Fruit fly (Drosophila melanogaster) whole organism, prepupa: Measurements from ENCODE around the gene CG7896.
A peak's percentile ranks its signal among the peaks of the same experiment; 100 is the strongest.

Experiments used
- Blimp-1 ChIP-seq: fragments of 200-800 bp; sonication (Bioruptor generic); optimal IDR thresholded peaks from 3 replicates; lab custom pipeline; 2017; ENCODE audit warnings: missing biosample characterization, missing genetic modification characterization, mild to moderate bottlenecking, moderate library complexity, missing genetic modification reagents
- CG10631 ChIP-seq: fragments of 200-800 bp; sonication (Bioruptor generic); optimal IDR thresholded peaks from 2 replicates; lab custom pipeline; 2016; ENCODE audit warnings: missing biosample characterization, missing genetic modification characterization
- CG10669 ChIP-seq: fragments of 200-800 bp; sonication (Bioruptor generic); optimal IDR thresholded peaks from 3 replicates; lab custom pipeline; 2018; ENCODE audit warnings: missing biosample characterization, mild to moderate bottlenecking, missing genetic modification characterization, moderate library complexity
- CG11762 ChIP-seq: fragments of 200-800 bp; sonication (Bioruptor generic); optimal IDR thresholded peaks from 3 replicates; lab custom pipeline; 2016; ENCODE audit warnings: missing biosample characterization, missing genetic modification characterization; ENCODE audit not compliant: insufficient read depth
- CG11902 ChIP-seq: fragments of 200-800 bp; sonication (Bioruptor generic); optimal IDR thresholded peaks from 3 replicates; lab custom pipeline; 2016; ENCODE audit warnings: missing biosample characterization, missing genetic modification characterization
- CG1621 ChIP-seq: fragments of 200-800 bp; sonication (Bioruptor generic); optimal IDR thresholded peaks from 3 replicates; lab custom pipeline; 2018; ENCODE audit warnings: missing biosample characterization, mild to moderate bottlenecking, missing genetic modification characterization
- CG16779 ChIP-seq: fragments of 200-800 bp; sonication (Bioruptor generic); optimal IDR thresholded peaks from 3 replicates; lab custom pipeline; 2017; ENCODE audit warnings: missing biosample characterization, mild to moderate bottlenecking, missing genetic modification characterization
- CG31627 ChIP-seq: fragments of 200-800 bp; sonication (Bioruptor generic); optimal IDR thresholded peaks from 3 replicates; lab custom pipeline; 2016; ENCODE audit warnings: missing biosample characterization, missing genetic modification characterization
- CG34406 ChIP-seq: fragments of 200-800 bp; sonication (Bioruptor generic); optimal IDR thresholded peaks from 3 replicates; lab custom pipeline; 2016; ENCODE audit warnings: missing biosample characterization, missing genetic modification characterization
- CG3919 ChIP-seq: fragments of 200-800 bp; sonication (Bioruptor generic); optimal IDR thresholded peaks from 3 replicates; lab custom pipeline; 2016; ENCODE audit warnings: missing biosample characterization, missing genetic modification characterization
- CG6163 ChIP-seq: fragments of 200-800 bp; sonication (Bioruptor generic); IDR thresholded peaks from 3 replicates; pipeline ENCODE4 v1.3.6; 2022; ENCODE audit warnings: missing biosample characterization, missing genetic modification characterization
- CG6276 ChIP-seq: fragments of 200-800 bp; sonication (Bioruptor generic); optimal IDR thresholded peaks from 2 replicates; lab custom pipeline; 2017; ENCODE audit warnings: missing biosample characterization, mild to moderate bottlenecking, missing genetic modification characterization
- CG6792 ChIP-seq: fragments of 200-800 bp; sonication (Bioruptor generic); optimal IDR thresholded peaks from 3 replicates; lab custom pipeline; 2016; ENCODE audit warnings: missing biosample characterization, missing genetic modification characterization
- CG6808 ChIP-seq: fragments of 200-800 bp; sonication (Bioruptor generic); optimal IDR thresholded peaks from 3 replicates; lab custom pipeline; 2017; ENCODE audit warnings: missing biosample characterization, missing genetic modification characterization, mild to moderate bottlenecking, moderate library complexity, missing genetic modification reagents
- CG6854 ChIP-seq: fragments of 200-800 bp; sonication (Bioruptor generic); optimal IDR thresholded peaks from 2 replicates; lab custom pipeline; 2017; ENCODE audit warnings: missing biosample characterization, mild to moderate bottlenecking, missing genetic modification characterization
- CG7368 ChIP-seq: fragments of 200-800 bp; sonication (Bioruptor generic); optimal IDR thresholded peaks from 3 replicates; lab custom pipeline; 2016; ENCODE audit warnings: missing biosample characterization, missing genetic modification characterization
- CG8119 ChIP-seq: fragments of 200-800 bp; sonication (Bioruptor generic); IDR thresholded peaks from 3 replicates; pipeline ENCODE4 v1.3.6; 2022; ENCODE audit warnings: missing biosample characterization, missing genetic modification characterization
- CG8319 ChIP-seq: fragments of 200-800 bp; sonication (Bioruptor generic); optimal IDR thresholded peaks from 3 replicates; lab custom pipeline; 2016; ENCODE audit warnings: missing biosample characterization, missing genetic modification characterization
- CG8632 ChIP-seq: fragments of 200-800 bp; sonication (Bioruptor generic); optimal IDR thresholded peaks from 3 replicates; lab custom pipeline; 2016; ENCODE audit warnings: missing biosample characterization, missing genetic modification characterization
- CG9139 ChIP-seq: fragments of 200-800 bp; sonication (Bioruptor generic); optimal IDR thresholded peaks from 3 replicates; lab custom pipeline; 2017; ENCODE audit warnings: missing biosample characterization, mild to moderate bottlenecking, missing genetic modification characterization
- Eip75B ChIP-seq: fragments of 200-800 bp; sonication (Bioruptor generic); optimal IDR thresholded peaks from 3 replicates; lab custom pipeline; 2016; ENCODE audit warnings: missing biosample characterization, missing genetic modification characterization
- Eip93F ChIP-seq: fragments of 200-800 bp; sonication (Bioruptor generic); optimal IDR thresholded peaks from 2 replicates; lab custom pipeline; 2016; ENCODE audit warnings: missing biosample characterization, mild to moderate bottlenecking, missing genetic modification characterization
- Ets21C ChIP-seq: fragments of 200-800 bp; sonication (Bioruptor generic); optimal IDR thresholded peaks from 3 replicates; lab custom pipeline; 2016; ENCODE audit warnings: missing biosample characterization, missing genetic modification characterization
- Ets96B ChIP-seq: fragments of 200-800 bp; optimal IDR thresholded peaks from 2 replicates; lab custom pipeline; 2019; ENCODE audit warnings: missing biosample characterization, mild to moderate bottlenecking, missing genetic modification characterization, moderate library complexity
- Gug ChIP-seq: fragments of 200-800 bp; sonication (Bioruptor generic); IDR thresholded peaks from 2 replicates; pipeline ENCODE4 v1.3.6; 2022; ENCODE audit warnings: missing biosample characterization, missing genetic modification characterization
- Hr38 ChIP-seq: sonication (Bioruptor generic); optimal IDR thresholded peaks from 2 replicates; lab custom pipeline; 2016; ENCODE audit warnings: missing biosample characterization, missing genetic modification characterization
- Hr39 ChIP-seq: fragments of 200-800 bp; sonication (Bioruptor generic); optimal IDR thresholded peaks from 2 replicates; lab custom pipeline; 2016; ENCODE audit warnings: missing biosample characterization, missing genetic modification characterization
- Hr4 ChIP-seq: fragments of 200-800 bp; sonication (Bioruptor generic); optimal IDR thresholded peaks from 3 replicates; lab custom pipeline; 2016; ENCODE audit warnings: missing biosample characterization, missing genetic modification characterization
- Lpt ChIP-seq: fragments of 200-800 bp; sonication (Bioruptor generic); optimal IDR thresholded peaks from 3 replicates; lab custom pipeline; 2016; ENCODE audit warnings: missing biosample characterization, missing genetic modification characterization
- Met ChIP-seq: fragments of 200-800 bp; sonication (Bioruptor generic); optimal IDR thresholded peaks from 3 replicates; lab custom pipeline; 2016; ENCODE audit warnings: missing biosample characterization, missing genetic modification characterization
- Smox ChIP-seq: fragments of 200-800 bp; sonication (Bioruptor generic); optimal IDR thresholded peaks from 3 replicates; lab custom pipeline; 2016; ENCODE audit warnings: missing biosample characterization, missing genetic modification characterization
- Sox102F ChIP-seq: fragments of 200-800 bp; sonication (Bioruptor generic); optimal IDR thresholded peaks from 2 replicates; lab custom pipeline; 2016; ENCODE audit warnings: missing biosample characterization, mild to moderate bottlenecking, missing genetic modification characterization
- Sox14 ChIP-seq: fragments of 200-800 bp; sonication (Bioruptor generic); optimal IDR thresholded peaks from 3 replicates; lab custom pipeline; 2016; ENCODE audit warnings: missing biosample characterization, missing genetic modification characterization
- Sox15 ChIP-seq: fragments of 200-800 bp; sonication (Bioruptor generic); optimal IDR thresholded peaks from 3 replicates; lab custom pipeline; 2016; ENCODE audit warnings: missing biosample characterization, missing genetic modification characterization
- achi ChIP-seq: fragments of 200-800 bp; sonication (Bioruptor generic); optimal IDR thresholded peaks from 3 replicates; lab custom pipeline; 2016; ENCODE audit warnings: missing biosample characterization, missing genetic modification characterization
- acj6 ChIP-seq: fragments of 200-800 bp; sonication (Bioruptor generic); optimal IDR thresholded peaks from 3 replicates; lab custom pipeline; 2016; ENCODE audit warnings: missing biosample characterization, missing genetic modification characterization
- cyc ChIP-seq: fragments of 200-800 bp; sonication (Bioruptor generic); optimal IDR thresholded peaks from 3 replicates; lab custom pipeline; 2016; ENCODE audit warnings: missing biosample characterization, missing genetic modification characterization
- dac ChIP-seq: fragments of 200-800 bp; sonication (Bioruptor generic); optimal IDR thresholded peaks from 2 replicates; lab custom pipeline; 2017; ENCODE audit warnings: missing biosample characterization, mild to moderate bottlenecking, missing genetic modification characterization
- dsx ChIP-seq: fragments of 200-800 bp; optimal IDR thresholded peaks from 3 replicates; lab custom pipeline; 2019; ENCODE audit warnings: missing biosample characterization, mild to moderate bottlenecking, missing genetic modification characterization, moderate library complexity; ENCODE audit not compliant: poor library complexity, severe bottlenecking
- eg ChIP-seq: fragments of 200-800 bp; sonication (Bioruptor generic); IDR thresholded peaks from 3 replicates; pipeline ENCODE4 v1.3.6; 2022; ENCODE audit warnings: missing biosample characterization, missing genetic modification characterization
- esn ChIP-seq: fragments of 200-800 bp; sonication (Bioruptor generic); optimal IDR thresholded peaks from 2 replicates; lab custom pipeline; 2016; ENCODE audit warnings: missing biosample characterization, mild to moderate bottlenecking, missing genetic modification characterization, moderate library complexity
- fd59A ChIP-seq: fragments of 200-800 bp; sonication (Bioruptor generic); optimal IDR thresholded peaks from 2 replicates; lab custom pipeline; 2017; ENCODE audit warnings: missing biosample characterization, mild to moderate bottlenecking, missing genetic modification characterization, missing genetic modification reagents
- fd85E ChIP-seq: fragments of 200-800 bp; sonication (Bioruptor generic); optimal IDR thresholded peaks from 3 replicates; lab custom pipeline; 2016; ENCODE audit warnings: missing biosample characterization, missing genetic modification characterization
- lz ChIP-seq: fragments of 200-800 bp; sonication (Bioruptor generic); optimal IDR thresholded peaks from 3 replicates; lab custom pipeline; 2016; ENCODE audit warnings: missing biosample characterization, missing genetic modification characterization
- net ChIP-seq: fragments of 200-800 bp; sonication (Bioruptor generic); optimal IDR thresholded peaks from 3 replicates; lab custom pipeline; 2016; ENCODE audit warnings: missing biosample characterization, missing genetic modification characterization
- pdm3 ChIP-seq: fragments of 200-800 bp; sonication (Bioruptor generic); optimal IDR thresholded peaks from 3 replicates; lab custom pipeline; 2016; ENCODE audit warnings: missing biosample characterization, missing genetic modification characterization
- salr ChIP-seq, 2 experiments: fragments of 200-800 bp; sonication (Bioruptor generic); optimal IDR thresholded peaks; 3 replicates each; lab custom pipeline; 2016 to 2018; ENCODE audit warnings: missing biosample characterization in 2 of 2, missing genetic modification characterization in 2 of 2, mild to moderate bottlenecking in 1 of 2
- spab ChIP-seq: fragments of 200-800 bp; sonication (Bioruptor generic); optimal IDR thresholded peaks from 2 replicates; lab custom pipeline; 2017; ENCODE audit warnings: missing biosample characterization, mild to moderate bottlenecking, missing genetic modification characterization, missing genetic modification reagents
- svp ChIP-seq: fragments of 200-800 bp; sonication (Bioruptor generic); peaks from one replicate; lab custom pipeline; 2016; ENCODE audit warnings: missing biosample characterization, missing genetic modification characterization
- topi ChIP-seq: fragments of 200-800 bp; sonication (Bioruptor generic); optimal IDR thresholded peaks from 3 replicates; lab custom pipeline; 2016; ENCODE audit warnings: missing biosample characterization, missing genetic modification characterization
- vri ChIP-seq: fragments of 200-800 bp; sonication (Bioruptor generic); optimal IDR thresholded peaks from 3 replicates; lab custom pipeline; 2016; ENCODE audit warnings: missing biosample characterization, mild to moderate bottlenecking, missing genetic modification characterization

The CG7896 gene

DNA sequence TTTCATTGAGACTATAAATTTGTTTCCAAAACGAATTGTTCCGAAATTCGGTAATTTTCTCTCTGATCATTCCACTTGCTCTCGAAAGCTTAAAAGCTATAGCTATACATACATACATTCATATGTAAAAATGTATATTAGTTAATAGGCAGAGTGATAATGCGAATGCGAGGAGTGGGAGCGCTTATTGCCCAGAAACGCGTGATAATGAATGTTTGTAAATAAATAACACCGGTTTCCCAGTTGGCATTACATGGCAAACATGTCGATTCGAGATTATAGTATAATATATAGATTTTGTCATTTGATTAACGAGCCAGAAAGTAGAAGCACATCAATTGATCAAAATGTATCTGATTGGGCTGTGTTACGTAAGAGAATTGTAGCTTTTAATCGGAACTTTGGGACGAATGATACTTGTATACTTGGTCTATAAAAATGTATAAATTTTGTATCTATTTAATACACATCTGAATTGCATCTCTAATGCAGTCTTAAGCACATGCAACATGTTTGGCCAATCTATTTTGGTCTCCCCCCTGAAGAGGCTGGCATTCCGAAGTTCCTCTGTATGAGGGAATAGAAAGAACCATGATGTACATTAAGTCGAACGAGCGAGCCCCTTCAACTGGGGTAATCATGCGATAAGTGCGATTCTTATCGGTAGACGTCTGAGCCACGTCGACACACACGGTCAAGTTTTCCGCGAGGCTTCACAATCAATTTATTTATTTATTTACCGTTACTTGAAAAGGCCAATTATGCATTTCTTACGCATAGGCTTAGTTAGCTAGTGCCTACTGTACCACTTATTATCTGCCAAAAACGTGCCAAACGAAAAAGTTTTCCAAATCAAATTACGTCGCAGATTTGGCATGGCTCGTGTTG, 29.6 kb downstream of the CG7896 start:
- no peak for TF ChIP-seq Smox
- TF ChIP-seq topi (GFP tag; lab: Kevin White, UChicago) = no peak
- peak; percentile 62 for TF ChIP-seq eg (GFP tag; lab: Robert Waterston, UW)
- TF ChIP-seq CG1621 (tag; lab: Kevin White, UChicago) = no peak
- TF ChIP-seq achi = peak; percentile 32
- TF ChIP-seq CG10631 (GFP tag; lab: Kevin White, UChicago) = no peak
- TF ChIP-seq Sox14 (GFP tag; lab: Kevin White, UChicago) = peak; percentile 27
- TF ChIP-seq Sox15 = no peak
- TF ChIP-seq dac (GFP tag; lab: Kevin White, UChicago) = no peak
- peak; percentile 23 for TF ChIP-seq net
- no peak for TF ChIP-seq CG6792 (GFP tag; lab: Kevin White, UChicago)
- TF ChIP-seq Blimp-1 (GFP tag; lab: Kevin White, UChicago) = no peak
- TF ChIP-seq Lpt (GFP tag; lab: Kevin White, UChicago) = no peak
- no peak for TF ChIP-seq CG8632 (GFP tag; lab: Kevin White, UChicago)
- TF ChIP-seq CG11902 (GFP tag; lab: Kevin White, UChicago) = no peak
- no peak for TF ChIP-seq Gug (GFP tag; lab: Robert Waterston, UW)
- peak; percentile 46; the same call in 1 of the 3 replicates for TF ChIP-seq CG8119
- no peak for TF ChIP-seq CG6854 (GFP tag; lab: Kevin White, UChicago)
- TF ChIP-seq CG7368 (GFP tag; lab: Kevin White, UChicago) = no peak
- no peak for TF ChIP-seq Hr38 (GFP tag; lab: Kevin White, UChicago)
- peak; percentile 59 for TF ChIP-seq CG6163 (GFP tag; lab: Robert Waterston, UW)
- TF ChIP-seq Ets21C (GFP tag; lab: Kevin White, UChicago) = no peak
- TF ChIP-seq CG6276 (GFP tag; lab: Kevin White, UChicago) = no peak
- TF ChIP-seq CG31627 (GFP tag; lab: Kevin White, UChicago) = peak; percentile 17
- no peak for TF ChIP-seq Ets96B (tag; lab: Kevin White, UChicago)
- TF ChIP-seq vri (GFP tag; lab: Kevin White, UChicago) = peak; percentile 68
- TF ChIP-seq pdm3 (GFP tag; lab: Kevin White, UChicago) = no peak
- no peak for TF ChIP-seq spab (GFP tag; lab: Kevin White, UChicago)
- TF ChIP-seq CG10669 = no peak
- no peak for TF ChIP-seq dsx
- no peak for TF ChIP-seq cyc (GFP tag; lab: Kevin White, UChicago)
- TF ChIP-seq lz (GFP tag; lab: Kevin White, UChicago) = no peak
- TF ChIP-seq fd59A (GFP tag; lab: Kevin White, UChicago) = no peak
- no peak for TF ChIP-seq acj6 (GFP tag; lab: Kevin White, UChicago)
- TF ChIP-seq CG8319 (GFP tag; lab: Kevin White, UChicago) = no peak
- TF ChIP-seq Sox102F (GFP tag; lab: Kevin White, UChicago) = no peak
- TF ChIP-seq CG3919 = no peak
- no peak for TF ChIP-seq esn (GFP tag; lab: Kevin White, UChicago)
- peak; percentile 55 for TF ChIP-seq Hr4 (GFP tag; lab: Kevin White, UChicago)
- peak in 1 of 2 experiments; percentile 13 for TF ChIP-seq salr (GFP tag; optimal IDR thresholded peaks at IDR 0.05; lab: Kevin White, UChicago)
- TF ChIP-seq fd85E (GFP tag; lab: Kevin White, UChicago) = no peak
- peak; percentile 44 for TF ChIP-seq svp
- TF ChIP-seq Hr39 (GFP tag; lab: Kevin White, UChicago) = no peak
- TF ChIP-seq Eip93F (GFP tag; lab: Kevin White, UChicago) = no peak
- no peak for TF ChIP-seq Met (GFP tag; lab: Kevin White, UChicago)
- no peak for TF ChIP-seq CG16779
- TF ChIP-seq Eip75B (GFP tag; lab: Kevin White, UChicago) = no peak
- no peak for TF ChIP-seq CG11762 (GFP tag; lab: Kevin White, UChicago)
- TF ChIP-seq CG34406 (GFP tag; lab: Kevin White, UChicago) = no peak
- no peak for TF ChIP-seq CG6808 (GFP tag; lab: Kevin White, UChicago)
- no peak for TF ChIP-seq CG9139 (GFP tag; lab: Kevin White, UChicago)
